Worm (Caenorhabditis elegans) whole organism, L4 larva: ENCODE results near the gene F09C6.3.

Experiments used
- ceh-82 ChIP-seq: sonication (generic microtip); optimal IDR thresholded peaks from 2 replicates; lab custom pipeline; 2017; ENCODE audit warnings: missing biosample characterization, missing genetic modification characterization
- set-16 ChIP-seq: fragments of 200-800 bp; sonication (Bioruptor generic); IDR thresholded peaks from 2 replicates; pipeline ENCODE4 v1.3.6; 2022; ENCODE audit warnings: missing genetic modification reagents, missing genetic modification characterization, missing compliant biosample characterization
- snpc-4 ChIP-seq: fragments of 150-350 bp; optimal IDR thresholded peaks from 2 replicates; lab custom pipeline; 2014; ENCODE audit warnings: missing biosample characterization, missing genetic modification characterization
- unc-62 ChIP-seq, 3 experiments: fragments of 150-350 bp in 1 of 3; sonication (generic microtip); optimal IDR thresholded peaks in 2 of 3; peaks in 1 of 3; 1 replicate in 1 of 3; 2 replicates in 2 of 3; lab custom pipeline; 2014 to 2017; ENCODE audit warnings: missing biosample characterization in 3 of 3, missing genetic modification characterization in 3 of 3, missing genetic modification reagents in 3 of 3, missing genotype in 1 of 3

DNA sequence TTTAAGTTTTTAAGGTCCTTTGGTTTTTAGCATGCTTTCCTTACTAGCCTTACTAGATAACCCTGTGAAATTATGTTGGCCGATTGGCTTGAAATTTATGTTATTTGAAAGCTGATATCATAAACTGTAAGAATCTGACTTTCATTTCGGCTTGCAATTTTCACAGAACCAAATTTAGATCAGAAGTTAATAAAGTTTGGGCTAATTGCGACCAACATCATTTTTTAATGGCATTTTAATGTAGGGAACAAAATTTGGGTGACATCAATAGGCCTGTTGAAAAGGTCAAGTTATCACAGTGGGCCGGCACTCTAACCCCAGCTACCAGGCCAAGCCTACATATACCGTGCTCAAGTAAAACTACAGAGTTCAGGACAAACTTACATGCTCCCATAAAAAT is 48.6 kb downstream of the F09C6.3 start:
- TF ChIP-seq unc-62 (GFP tag; optimal IDR thresholded peaks at IDR 0.05 in 1 of 2; lab: Kevin White, UChicago), result peak in 1 of 2 experiments; percentile 93
- TF ChIP-seq unc-62 (tag; optimal IDR thresholded peaks at IDR 0.05; lab: Kevin White, UChicago), result no peak
- no peak for TF ChIP-seq set-16 (GFP tag; lab: Robert Waterston, UW)
- no peak for TF ChIP-seq ceh-82
- TF ChIP-seq snpc-4 (tag; lab: Kevin White, UChicago), result no peak
